Worm (Caenorhabditis elegans) whole organism, L3 larva: ENCODE data around the gene srd-16.
A peak's percentile ranks its signal among the peaks of the same experiment; 100 is the strongest.

ENCODE experiments used
- ceh-16 ChIP-seq: sonication (generic microtip); optimal IDR thresholded peaks from 2 replicates; lab custom pipeline; 2017; ENCODE audit warnings: missing biosample characterization, missing genetic modification characterization
- ceh-28 ChIP-seq: fragments of 150-350 bp; optimal IDR thresholded peaks from 2 replicates; lab custom pipeline; 2014; ENCODE audit warnings: missing biosample characterization, missing genetic modification reagents, missing genetic modification characterization
- ceh-82 ChIP-seq: fragments of 150-350 bp; optimal IDR thresholded peaks from 2 replicates; lab custom pipeline; 2014; ENCODE audit warnings: missing biosample characterization, missing genetic modification characterization
- ceh-9 ChIP-seq: sonication (generic microtip); optimal IDR thresholded peaks from 2 replicates; lab custom pipeline; 2018; ENCODE audit warnings: missing biosample characterization, missing genetic modification characterization
- daf-12 ChIP-seq: fragments of 150-350 bp; optimal IDR thresholded peaks from 2 replicates; lab custom pipeline; 2014; ENCODE audit warnings: missing biosample characterization, missing genetic modification reagents, missing genetic modification characterization
- egl-5 ChIP-seq: fragments of 150-350 bp; optimal IDR thresholded peaks from 2 replicates; lab custom pipeline; 2017; ENCODE audit warnings: missing biosample characterization, missing genetic modification reagents, missing genetic modification characterization, inconsistent platforms
- elt-1 ChIP-seq: fragments of 150-350 bp; optimal IDR thresholded peaks from 2 replicates; lab custom pipeline; 2014; ENCODE audit warnings: missing biosample characterization, missing genetic modification characterization
- elt-3 ChIP-seq, 3 experiments: fragments of 150-350 bp in 1 of 3; sonication (generic microtip) in 2 of 3; optimal IDR thresholded peaks; 2 replicates in 2 of 3; 4 replicates in 1 of 3; lab custom pipeline; 2014 to 2017; ENCODE audit warnings: missing biosample characterization in 3 of 3, missing genetic modification characterization in 3 of 3
- eor-1 ChIP-seq, 2 experiments: fragments of 150-350 bp; optimal IDR thresholded peaks; 2 replicates each; lab custom pipeline; 2014 to 2018; ENCODE audit warnings: missing biosample characterization in 2 of 2, missing genetic modification characterization in 2 of 2
- fkh-10 ChIP-seq: sonication (generic microtip); optimal IDR thresholded peaks from 2 replicates; lab custom pipeline; 2017; ENCODE audit warnings: missing biosample characterization, missing genetic modification reagents, missing genetic modification characterization
- fkh-2 ChIP-seq: fragments of 150-350 bp; optimal IDR thresholded peaks from 2 replicates; lab custom pipeline; 2014; ENCODE audit warnings: missing biosample characterization, missing genetic modification reagents, missing genetic modification characterization
- fos-1 ChIP-seq: fragments of 150-350 bp; optimal IDR thresholded peaks from 2 replicates; lab custom pipeline; 2014; ENCODE audit warnings: missing biosample characterization, missing genetic modification characterization
- hmg-11 ChIP-seq: sonication (generic microtip); optimal IDR thresholded peaks from 2 replicates; lab custom pipeline; 2016; ENCODE audit warnings: missing genetic modification characterization, missing compliant biosample characterization
- jun-1 ChIP-seq: fragments of 150-350 bp; optimal IDR thresholded peaks from 2 replicates; lab custom pipeline; 2014; ENCODE audit warnings: missing biosample characterization, missing genetic modification reagents, missing genetic modification characterization
- lin-39 ChIP-seq: fragments of 150-350 bp; optimal IDR thresholded peaks from 2 replicates; lab custom pipeline; 2018; ENCODE audit warnings: missing biosample characterization, missing genetic modification reagents, missing genetic modification characterization
- lsy-12 ChIP-seq: sonication (generic microtip); optimal IDR thresholded peaks from 2 replicates; lab custom pipeline; 2016; ENCODE audit warnings: mild to moderate bottlenecking, missing genetic modification characterization, missing compliant biosample characterization
- mml-1 ChIP-seq: fragments of 150-350 bp; sonication (generic microtip); optimal IDR thresholded peaks from 3 replicates; lab custom pipeline; 2014; ENCODE audit warnings: missing biosample characterization, missing genetic modification characterization
- nfya-1 ChIP-seq: sonication (generic microtip); optimal IDR thresholded peaks from 2 replicates; lab custom pipeline; 2017; ENCODE audit warnings: missing genetic modification characterization, mild to moderate bottlenecking, missing compliant biosample characterization, antibody characterized with exemption, moderate library complexity; ENCODE audit not compliant: insufficient read depth
- nhr-11 ChIP-seq: fragments of 150-350 bp; optimal IDR thresholded peaks from 2 replicates; lab custom pipeline; 2014; ENCODE audit warnings: missing biosample characterization, missing genetic modification characterization
- nhr-23 ChIP-seq: fragments of 150-350 bp; optimal IDR thresholded peaks from 2 replicates; lab custom pipeline; 2014; ENCODE audit warnings: missing biosample characterization, missing genetic modification reagents, missing genetic modification characterization
- nhr-237 ChIP-seq: fragments of 150-350 bp; optimal IDR thresholded peaks from 2 replicates; lab custom pipeline; 2014; ENCODE audit warnings: missing biosample characterization, missing genetic modification characterization
- nhr-28 ChIP-seq: fragments of 150-350 bp; optimal IDR thresholded peaks from 2 replicates; lab custom pipeline; 2014; ENCODE audit warnings: missing biosample characterization, missing genetic modification characterization
- nhr-43 ChIP-seq: sonication (generic microtip); optimal IDR thresholded peaks from 2 replicates; lab custom pipeline; 2016; ENCODE audit warnings: mild to moderate bottlenecking, missing genetic modification characterization, missing compliant biosample characterization; ENCODE audit not compliant: poor library complexity, severe bottlenecking
- nhr-67 ChIP-seq: fragments of 150-350 bp; optimal IDR thresholded peaks from 2 replicates; lab custom pipeline; 2014; ENCODE audit warnings: missing biosample characterization, missing genetic modification characterization
- nhr-77 ChIP-seq: fragments of 150-350 bp; optimal IDR thresholded peaks from 2 replicates; lab custom pipeline; 2014; ENCODE audit warnings: missing biosample characterization, missing genetic modification characterization
- pha-4 ChIP-seq: fragments of 150-350 bp; optimal IDR thresholded peaks from 2 replicates; lab custom pipeline; 2014; ENCODE audit warnings: missing biosample characterization, missing genetic modification reagents, missing genetic modification characterization
- sea-2 ChIP-seq: fragments of 150-350 bp; sonication (generic microtip); optimal IDR thresholded peaks from 4 replicates; lab custom pipeline; 2014; ENCODE audit warnings: missing biosample characterization, missing genetic modification reagents, missing genetic modification characterization
- skn-1 ChIP-seq: fragments of 150-350 bp; optimal IDR thresholded peaks from 2 replicates; lab custom pipeline; 2014; ENCODE audit warnings: missing biosample characterization, missing genetic modification characterization
- snpc-4 ChIP-seq: fragments of 150-350 bp; optimal IDR thresholded peaks from 2 replicates; lab custom pipeline; 2014; ENCODE audit warnings: missing biosample characterization, missing genetic modification characterization
- tbx-2 ChIP-seq: sonication (generic microtip); optimal IDR thresholded peaks from 2 replicates; lab custom pipeline; 2016; ENCODE audit warnings: mild to moderate bottlenecking, missing genetic modification characterization, missing compliant biosample characterization
- unc-39 ChIP-seq: sonication (generic microtip); optimal IDR thresholded peaks from 4 replicates; lab custom pipeline; 2017; ENCODE audit warnings: missing biosample characterization, missing genetic modification characterization
- unc-62 ChIP-seq: fragments of 150-350 bp; sonication (generic microtip); optimal IDR thresholded peaks from 4 replicates; lab custom pipeline; 2014; ENCODE audit warnings: missing biosample characterization, missing genetic modification reagents, missing genetic modification characterization
- zag-1 ChIP-seq: fragments of 150-350 bp; optimal IDR thresholded peaks from 2 replicates; lab custom pipeline; 2014; ENCODE audit warnings: missing biosample characterization, missing genetic modification characterization
- ztf-4 ChIP-seq: fragments of 150-350 bp; optimal IDR thresholded peaks from 2 replicates; lab custom pipeline; 2014; ENCODE audit warnings: missing biosample characterization, missing genetic modification characterization

srd-16 gene

ce11 chrV:5871759-5872158 lies 28.1 kb downstream of the srd-16 start, which contains the start of gene C02G6.2:
Gene C02G6.2, plus strand, starts transcription at chrV:5872059.
- TF ChIP-seq ceh-16 (tag; lab: Kevin White, UChicago) = no peak
- no peak for TF ChIP-seq ceh-28 (tag; lab: Kevin White, UChicago)
- no peak for TF ChIP-seq jun-1 (tag; lab: Kevin White, UChicago)
- no peak for TF ChIP-seq mml-1 (tag; lab: Kevin White, UChicago)
- TF ChIP-seq, all 47 proteins: peak for 0

- TF ChIP-seq nhr-43 (tag; lab: Kevin White, UChicago) (no peak), fos-1 (tag; lab: Kevin White, UChicago) (no peak), unc-62 (GFP tag; lab: Kevin White, UChicago) (no peak), unc-39 (tag; lab: Kevin White, UChicago) (no peak), lsy-12 (no peak), nhr-77 (tag; lab: Kevin White, UChicago) (no peak), nhr-67 (tag; lab: Kevin White, UChicago) (no peak), fkh-2 (no peak), nhr-11 (tag; lab: Kevin White, UChicago) (no peak), egl-5 (tag; lab: Kevin White, UChicago) (no peak)
Observed at ce11 chrV:5869227-5869626, 30.6 kb downstream of the srd-16 start, which contains the start of gene F26F12.4. Gene F26F12.4, minus strand, starts transcription at chrV:5869327.

- TF ChIP-seq nhr-28 = no peak
- TF ChIP-seq nfya-1 (tag; lab: Kevin White, UChicago) = no peak
- TF ChIP-seq sea-2 (GFP tag; lab: Kevin White, UChicago) = no peak
- no peak for TF ChIP-seq snpc-4
- TF ChIP-seq elt-3 (tag; optimal IDR thresholded peaks at IDR 0.05; lab: Kevin White, UChicago) = no peak
- TF ChIP-seq hmg-11 (tag; lab: Kevin White, UChicago) = no peak
- no peak for TF ChIP-seq fos-1 (tag; lab: Kevin White, UChicago)
- TF ChIP-seq skn-1 (tag; lab: Kevin White, UChicago) = no peak
- TF ChIP-seq lin-39 (tag; lab: Kevin White, UChicago) = no peak
Observed at ce11 chrV:5865085-5865484, 34.8 kb downstream of the srd-16 start, which contains the start of gene F26F12.5. Gene F26F12.5, minus strand, starts transcription at chrV:5865185.

ce11 chrV:5862479-5863188 lies 37.2 kb downstream of the srd-16 start, which contains the start of gene F26F12.8:
Gene F26F12.8, minus strand, starts transcription at chrV:5862529.
- TF ChIP-seq elt-1 (tag; lab: Kevin White, UChicago) (peak; percentile 58), nhr-237 (tag; lab: Kevin White, UChicago) (no peak)

ce11 chrV:5852084-5852483 lies 47.8 kb downstream of the srd-16 start:
- no peak for TF ChIP-seq nhr-11 (tag; lab: Kevin White, UChicago)
- TF ChIP-seq nhr-77 (tag; lab: Kevin White, UChicago) = no peak
- TF ChIP-seq snpc-4 = no peak
- TF ChIP-seq daf-12 (tag; lab: Kevin White, UChicago) = no peak
- TF ChIP-seq tbx-2 (tag; lab: Kevin White, UChicago) = no peak
- no peak for TF ChIP-seq fkh-2
- no peak for TF ChIP-seq nhr-23 (tag; lab: Kevin White, UChicago)
- TF ChIP-seq fkh-10 (GFP tag; lab: Kevin White, UChicago) = no peak
- no peak for TF ChIP-seq jun-1 (tag; lab: Kevin White, UChicago)
- TF ChIP-seq nfya-1 (tag; lab: Kevin White, UChicago) = no peak
- no peak for TF ChIP-seq ceh-82 (tag; lab: Kevin White, UChicago)
- no peak for TF ChIP-seq eor-1 (tag; optimal IDR thresholded peaks at IDR 0.05; lab: Kevin White, UChicago)
- TF ChIP-seq ceh-9 = no peak
- no peak for TF ChIP-seq hmg-11 (tag; lab: Kevin White, UChicago)
- TF ChIP-seq ztf-4 = no peak
- no peak for TF ChIP-seq mml-1 (tag; lab: Kevin White, UChicago)
- no peak for TF ChIP-seq pha-4 (tag; lab: Kevin White, UChicago)
- TF ChIP-seq zag-1 = no peak
- no peak for TF ChIP-seq ceh-28 (tag; lab: Kevin White, UChicago)
